Worm (Caenorhabditis elegans): ENCODE data around the gene lbp-4.

DNA sequence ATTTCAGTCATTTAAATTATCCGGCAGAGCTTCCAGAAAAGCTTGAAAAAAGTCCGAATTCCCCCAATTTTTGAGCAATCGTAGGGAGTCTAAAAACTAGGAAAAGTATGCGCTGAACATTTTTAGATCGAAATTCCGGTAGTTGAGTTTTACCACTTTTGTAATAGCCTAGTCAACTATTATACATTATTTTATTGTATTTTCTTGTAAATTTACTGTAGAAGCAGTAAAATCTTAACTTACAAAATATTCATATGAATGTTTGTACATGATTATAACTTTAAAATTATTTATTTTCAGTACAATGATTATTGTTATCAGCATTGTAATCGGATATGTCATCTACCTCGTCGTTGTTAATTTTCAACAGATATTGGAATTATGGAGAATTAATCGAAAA, 38.9 kb upstream of the lbp-4 start, which contains the start of gene cyp-32A1:
- TF ChIP-seq pha-4 (tag; optimal IDR thresholded peaks at IDR 0.05), result no peak
- TF ChIP-seq ceh-100 (GFP tag; IDR thresholded peaks at IDR 0.05), result no peak
- TF ChIP-seq him-1 (tag; optimal IDR thresholded peaks at IDR 0.05), result no peak
- no peak for TF ChIP-seq mcd-1 (GFP tag; IDR thresholded peaks at IDR 0.05)
- TF ChIP-seq F23B12.7 (tag; optimal IDR thresholded peaks at IDR 0.05; ENCODE audit: insufficient read depth), result no peak
- no peak for TF ChIP-seq mel-28 (tag; optimal IDR thresholded peaks at IDR 0.05; ENCODE audit: borderline replicate concordance)
- no peak for TF ChIP-seq nfya-1 (tag; optimal IDR thresholded peaks at IDR 0.05; ENCODE audit: borderline replicate concordance, insufficient read depth)
- no peak for TF ChIP-seq nhr-27 (tag; optimal IDR thresholded peaks at IDR 0.05)
- no peak for TF ChIP-seq nhr-90 (tag; optimal IDR thresholded peaks at IDR 0.05)
- no peak for TF ChIP-seq ceh-40 (GFP tag; IDR thresholded peaks at IDR 0.05)
- TF ChIP-seq C06A6.2 (GFP tag; conservative IDR thresholded peaks at IDR 0.05), result no peak

All from whole organism, young adult.